Worm (Caenorhabditis elegans): ENCODE data around the gene Y59E1A.4.

- TF ChIP-seq unc-86 (tag; optimal IDR thresholded peaks at IDR 0.05) (no peak), swsn-7 (tag; optimal IDR thresholded peaks at IDR 0.05) (no peak), snu-23 (GFP tag; optimal IDR thresholded peaks at IDR 0.05) (no peak), ztf-11 (tag; optimal IDR thresholded peaks at IDR 0.05) (no peak)
Observed at ce11 chrX:1939248-1939647, 539 bp downstream of the Y59E1A.4 start.
